Fruit fly (Drosophila melanogaster) whole organism, embryonic: ENCODE measurements around the gene Helz.

ENCODE experiments used
- CG10321 ChIP-seq: fragments of 200-800 bp; sonication (Bioruptor generic); IDR thresholded peaks from 2 replicates; pipeline ENCODE4 v1.3.6; 2022; ENCODE audit warnings: missing biosample characterization, missing genetic modification characterization
- CG10462 ChIP-seq: fragments of 200-800 bp; sonication (Bioruptor generic); optimal IDR thresholded peaks from 2 replicates; lab custom pipeline; 2016; ENCODE audit warnings: missing biosample characterization, missing genetic modification characterization
- CG11723 ChIP-seq: fragments of 200-800 bp; sonication (Bioruptor generic); optimal IDR thresholded peaks from 2 replicates; lab custom pipeline; 2017; ENCODE audit warnings: missing biosample characterization, mild to moderate bottlenecking, missing genetic modification characterization
- CG12391 ChIP-seq: fragments of 200-800 bp; sonication (Bioruptor generic); optimal IDR thresholded peaks from 3 replicates; lab custom pipeline; 2018; ENCODE audit warnings: missing biosample characterization, mild to moderate bottlenecking, missing genetic modification characterization, moderate library complexity
- CG13287 ChIP-seq: fragments of 200-800 bp; sonication (Bioruptor generic); IDR thresholded peaks from 2 replicates; pipeline ENCODE4 v1.3.6; 2022; ENCODE audit warnings: missing biosample characterization, missing genetic modification characterization; ENCODE audit not compliant: partially characterized antibody
- CG13775 ChIP-seq: fragments of 200-800 bp; sonication (Bioruptor generic); optimal IDR thresholded peaks from 3 replicates; lab custom pipeline; 2017; ENCODE audit warnings: missing biosample characterization, mild to moderate bottlenecking, missing genetic modification characterization
- CG16863 ChIP-seq: fragments of 200-800 bp; sonication (Bioruptor generic); optimal IDR thresholded peaks from 3 replicates; lab custom pipeline; 2016; ENCODE audit warnings: missing biosample characterization, missing genetic modification characterization
- CG18262 ChIP-seq: fragments of 200-800 bp; optimal IDR thresholded peaks from 3 replicates; lab custom pipeline; 2019; ENCODE audit warnings: missing biosample characterization, mild to moderate bottlenecking, missing genetic modification characterization, moderate library complexity
- CG2199 ChIP-seq: fragments of 200-800 bp; sonication (Bioruptor generic); IDR thresholded peaks from 3 replicates; pipeline ENCODE4 v1.3.6; 2022; ENCODE audit warnings: missing biosample characterization, missing genetic modification characterization
- CG2712 ChIP-seq: fragments of 200-800 bp; optimal IDR thresholded peaks from 3 replicates; lab custom pipeline; 2019; ENCODE audit warnings: missing biosample characterization, mild to moderate bottlenecking, missing genetic modification characterization, moderate library complexity
- CG31224 ChIP-seq: fragments of 200-800 bp; sonication (Bioruptor generic); IDR thresholded peaks from 2 replicates; pipeline ENCODE4 v1.3.6; 2022; ENCODE audit warnings: missing biosample characterization, missing genetic modification characterization
- CG32532 ChIP-seq: fragments of 200-800 bp; sonication (Bioruptor generic); IDR thresholded peaks from 2 replicates; pipeline ENCODE4 v1.3.6; 2022; ENCODE audit warnings: missing biosample characterization, missing genetic modification characterization
- CG43689 ChIP-seq: fragments of 200-800 bp; sonication (Bioruptor generic); IDR thresholded peaks from 2 replicates; pipeline ENCODE4 v1.3.6; 2022; ENCODE audit warnings: missing biosample characterization, missing genetic modification characterization
- CG7372 ChIP-seq: fragments of 200-800 bp; sonication (Bioruptor generic); IDR thresholded peaks from 2 replicates; pipeline ENCODE4 v1.3.6; 2022; ENCODE audit warnings: missing biosample characterization, missing genetic modification characterization
- CG9609 ChIP-seq: fragments of 200-800 bp; sonication (Bioruptor generic); optimal IDR thresholded peaks from 3 replicates; lab custom pipeline; 2016; ENCODE audit warnings: missing biosample characterization, missing genetic modification characterization
- CG9797 ChIP-seq: fragments of 200-800 bp; sonication (Bioruptor generic); optimal IDR thresholded peaks from 3 replicates; lab custom pipeline; 2018; ENCODE audit warnings: missing biosample characterization, mild to moderate bottlenecking, missing genetic modification characterization
- CG9932 ChIP-seq: fragments of 200-800 bp; sonication (Bioruptor generic); IDR thresholded peaks from 2 replicates; pipeline ENCODE4 v1.3.6; 2022; ENCODE audit warnings: missing biosample characterization, missing genetic modification characterization
- CHES-1-like ChIP-seq: fragments of 200-800 bp; sonication (Bioruptor generic); optimal IDR thresholded peaks from 2 replicates; lab custom pipeline; 2016; ENCODE audit warnings: missing biosample characterization, missing genetic modification characterization
- Dad ChIP-seq: fragments of 200-800 bp; sonication (Bioruptor generic); optimal IDR thresholded peaks from 3 replicates; lab custom pipeline; 2016; ENCODE audit warnings: missing biosample characterization, missing genetic modification characterization
- Deaf1 ChIP-seq: fragments of 200-800 bp; optimal IDR thresholded peaks from 3 replicates; lab custom pipeline; 2019; ENCODE audit warnings: missing biosample characterization, mild to moderate bottlenecking, missing genetic modification characterization, moderate library complexity
- Elba2 ChIP-seq: fragments of 200-800 bp; sonication (Bioruptor generic); optimal IDR thresholded peaks from 3 replicates; lab custom pipeline; 2016; ENCODE audit warnings: missing biosample characterization, missing genetic modification characterization
- HLH4C ChIP-seq: fragments of 200-800 bp; sonication (Bioruptor generic); IDR thresholded peaks from 3 replicates; pipeline ENCODE4 v1.3.6; 2022; ENCODE audit warnings: missing biosample characterization, missing genetic modification characterization; ENCODE audit not compliant: partially characterized antibody
- Hmr ChIP-seq: fragments of 200-800 bp; sonication (Bioruptor generic); optimal IDR thresholded peaks from 3 replicates; lab custom pipeline; 2017; ENCODE audit warnings: mild to moderate bottlenecking, missing biosample characterization, missing genetic modification reagents, missing genetic modification characterization
- Hr3 ChIP-seq: fragments of 200-800 bp; sonication (Bioruptor generic); optimal IDR thresholded peaks from 3 replicates; lab custom pipeline; 2016; ENCODE audit warnings: missing biosample characterization, missing genetic modification characterization
- Hsf ChIP-seq: fragments of 200-800 bp; sonication (Bioruptor generic); optimal IDR thresholded peaks from 3 replicates; lab custom pipeline; 2016; ENCODE audit warnings: missing biosample characterization, missing genetic modification characterization
- Jarid2 ChIP-seq: fragments of 200-800 bp; sonication (Bioruptor generic); optimal IDR thresholded peaks from 3 replicates; lab custom pipeline; 2017; ENCODE audit warnings: mild to moderate bottlenecking, missing biosample characterization, missing genetic modification reagents, missing genetic modification characterization
- PHDP ChIP-seq: fragments of 200-800 bp; sonication (Bioruptor generic); optimal IDR thresholded peaks from 3 replicates; lab custom pipeline; 2018; ENCODE audit warnings: missing biosample characterization, mild to moderate bottlenecking, missing genetic modification characterization, moderate library complexity
- Sox102F ChIP-seq: fragments of 200-800 bp; sonication (Bioruptor generic); optimal IDR thresholded peaks from 2 replicates; lab custom pipeline; 2018; ENCODE audit warnings: missing biosample characterization, mild to moderate bottlenecking, missing genetic modification characterization, moderate library complexity
- Taf1 ChIP-seq: fragments of 200-800 bp; sonication (Bioruptor generic); IDR thresholded peaks from 2 replicates; pipeline ENCODE4 v1.3.6; 2022; ENCODE audit warnings: missing biosample characterization, missing genetic modification characterization
- ase ChIP-seq: fragments of 200-800 bp; sonication (Bioruptor generic); IDR thresholded peaks from 3 replicates; pipeline ENCODE4 v1.3.6; 2022; ENCODE audit warnings: missing biosample characterization, missing genetic modification characterization
- ato ChIP-seq: fragments of 200-800 bp; sonication (Bioruptor generic); IDR thresholded peaks from 2 replicates; pipeline ENCODE4 v1.3.6; 2022; ENCODE audit warnings: missing biosample characterization, missing genetic modification characterization; ENCODE audit not compliant: partially characterized antibody
- bbx ChIP-seq: fragments of 200-800 bp; sonication (Bioruptor generic); IDR thresholded peaks from 2 replicates; pipeline ENCODE4 v1.3.6; 2022; ENCODE audit warnings: missing biosample characterization, missing genetic modification characterization; ENCODE audit not compliant: partially characterized antibody
- br ChIP-seq: fragments of >200 bp; optimal IDR thresholded peaks from 2 replicates; lab custom pipeline; 2017
- chinmo ChIP-seq: fragments of 200-800 bp; sonication (Bioruptor generic); IDR thresholded peaks from 4 replicates; pipeline ENCODE4 v1.3.6; 2022; ENCODE audit warnings: missing biosample characterization, missing genetic modification characterization; ENCODE audit not compliant: partially characterized antibody
- ci ChIP-seq: fragments of 200-800 bp; sonication (Bioruptor generic); IDR thresholded peaks from 3 replicates; pipeline ENCODE4 v1.3.6; 2022; ENCODE audit warnings: missing biosample characterization, missing genetic modification characterization
- cwo ChIP-seq: fragments of 200-800 bp; sonication (Bioruptor generic); optimal IDR thresholded peaks from 3 replicates; lab custom pipeline; 2017; ENCODE audit warnings: missing biosample characterization, missing genetic modification characterization, mild to moderate bottlenecking, moderate library complexity, missing genetic modification reagents
- dpn ChIP-seq, 2 experiments: fragments of 200-800 bp; sonication (Bioruptor generic); optimal IDR thresholded peaks; 3 replicates each; lab custom pipeline; 2016; ENCODE audit warnings: missing biosample characterization in 2 of 2, missing genetic modification characterization in 2 of 2
- dysf ChIP-seq: fragments of 200-800 bp; sonication (Bioruptor generic); IDR thresholded peaks from 3 replicates; pipeline ENCODE4 v1.3.6; 2022; ENCODE audit warnings: missing biosample characterization, missing genetic modification characterization
- jing ChIP-seq: fragments of 200-800 bp; sonication (Bioruptor generic); optimal IDR thresholded peaks from 2 replicates; lab custom pipeline; 2018; ENCODE audit warnings: missing biosample characterization, mild to moderate bottlenecking, missing genetic modification characterization
- kay ChIP-seq: fragments of 200-800 bp; sonication (Bioruptor generic); optimal IDR thresholded peaks from 2 replicates; lab custom pipeline; 2016; ENCODE audit warnings: missing biosample characterization, missing genetic modification characterization
- lmd ChIP-seq: fragments of 200-800 bp; sonication (Bioruptor generic); IDR thresholded peaks from 2 replicates; pipeline ENCODE4 v1.3.6; 2022; ENCODE audit warnings: missing biosample characterization, missing genetic modification characterization
- nom ChIP-seq: fragments of 200-800 bp; sonication (Bioruptor generic); optimal IDR thresholded peaks from 2 replicates; lab custom pipeline; 2017; ENCODE audit warnings: missing biosample characterization, missing genetic modification characterization, mild to moderate bottlenecking, moderate library complexity, missing genetic modification reagents
- org-1 ChIP-seq: fragments of 200-800 bp; sonication (Bioruptor generic); optimal IDR thresholded peaks from 2 replicates; lab custom pipeline; 2017; ENCODE audit warnings: missing biosample characterization, missing genetic modification characterization
- otp ChIP-seq: fragments of 200-800 bp; sonication (Bioruptor generic); IDR thresholded peaks from 3 replicates; pipeline ENCODE4, ENCODE4 v1.3.6; 2022; ENCODE audit warnings: missing biosample characterization, missing genetic modification characterization
- pum ChIP-seq: fragments of 200-800 bp; sonication (Bioruptor generic); optimal IDR thresholded peaks from 2 replicates; lab custom pipeline; 2016; ENCODE audit warnings: missing biosample characterization, missing genetic modification characterization
- sd ChIP-seq: fragments of 200-800 bp; sonication (Bioruptor generic); optimal IDR thresholded peaks from 3 replicates; lab custom pipeline; 2018; ENCODE audit warnings: missing biosample characterization, mild to moderate bottlenecking, missing genetic modification characterization, moderate library complexity
- sisA ChIP-seq: fragments of 200-800 bp; sonication (Bioruptor generic); IDR thresholded peaks from 2 replicates; pipeline ENCODE4 v1.3.6; 2022; ENCODE audit warnings: missing biosample characterization, missing genetic modification characterization
- sob ChIP-seq: fragments of 200-800 bp; sonication (Bioruptor generic); IDR thresholded peaks from 2 replicates; pipeline ENCODE4 v1.3.6; 2022; ENCODE audit warnings: missing biosample characterization, missing genetic modification characterization
- tup ChIP-seq: fragments of 200-800 bp; sonication (Bioruptor generic); optimal IDR thresholded peaks from 2 replicates; lab custom pipeline; 2016; ENCODE audit warnings: missing biosample characterization, mild to moderate bottlenecking, missing genetic modification characterization, moderate library complexity
- tx ChIP-seq: fragments of 200-800 bp; sonication (Bioruptor generic); optimal IDR thresholded peaks from 2 replicates; lab custom pipeline; 2016; ENCODE audit warnings: missing biosample characterization, missing genetic modification characterization

Gene Helz

dm6 chr3L:14756724-14757463, 32.8 kb upstream of the Helz start (continued):
- TF ChIP-seq org-1 (GFP tag; lab: Kevin White, UChicago): peak; percentile 84
- peak; percentile 96 for TF ChIP-seq CG32532 (GFP tag; lab: Robert Waterston, UW)
- TF ChIP-seq Dad (GFP tag; lab: Kevin White, UChicago): peak; percentile 84
- TF ChIP-seq Hmr: peak; percentile 95
- peak; percentile 90 to 92 for TF ChIP-seq dpn (GFP tag; optimal IDR thresholded peaks at IDR 0.05; lab: Kevin White, UChicago)
- TF ChIP-seq Taf1 (GFP tag; lab: Robert Waterston, UW): peak; percentile 90
- peak; percentile 93 for TF ChIP-seq CG10321
- TF ChIP-seq ci: peak; percentile 96
- peak; percentile 83 for TF ChIP-seq CG16863 (GFP tag; lab: Kevin White, UChicago)
- peak; percentile 81 for TF ChIP-seq CG12391
- TF ChIP-seq dysf (GFP tag; lab: Robert Waterston, UW): peak; percentile 93
- TF ChIP-seq Hsf (GFP tag; lab: Kevin White, UChicago): peak; percentile 91
- peak; percentile 93 for TF ChIP-seq lmd (GFP tag; lab: Robert Waterston, UW)
- no peak for TF ChIP-seq br
- peak; percentile 89 for TF ChIP-seq CG7372 (GFP tag; lab: Robert Waterston, UW)
- peak; percentile 84 for TF ChIP-seq Hr3 (GFP tag; lab: Kevin White, UChicago)
- peak; percentile 87 for TF ChIP-seq CG13775 (GFP tag; lab: Kevin White, UChicago)
- no peak for TF ChIP-seq bbx (GFP tag; lab: Robert Waterston, UW)
- peak; percentile 63 for TF ChIP-seq jing (GFP tag; lab: Kevin White, UChicago)
- TF ChIP-seq ato: no peak
- peak; percentile 90 for TF ChIP-seq Sox102F (GFP tag; lab: Kevin White, UChicago)
- TF ChIP-seq PHDP: peak; percentile 84
- TF ChIP-seq tup (GFP tag; lab: Kevin White, UChicago): peak; percentile 85
- peak; percentile 78 for TF ChIP-seq CG18262 (tag; lab: Kevin White, UChicago)
- TF ChIP-seq CG9609 (GFP tag; lab: Kevin White, UChicago): peak; percentile 95
- peak; percentile 93 for TF ChIP-seq sisA (GFP tag; lab: Robert Waterston, UW)
- peak; percentile 81 for TF ChIP-seq Jarid2 (GFP tag; lab: Kevin White, UChicago)
- TF ChIP-seq Elba2: peak; percentile 12
- peak; percentile 85 for TF ChIP-seq CG31224 (GFP tag; lab: Robert Waterston, UW)
- TF ChIP-seq CG2199 (GFP tag; lab: Robert Waterston, UW): peak; percentile 38; the same call in 1 of the 3 replicates
- TF ChIP-seq CG2712: peak; percentile 80
- no peak for TF ChIP-seq chinmo (GFP tag; lab: Robert Waterston, UW)
- TF ChIP-seq tx (GFP tag; lab: Kevin White, UChicago): peak; percentile 89
- TF ChIP-seq ase (GFP tag; lab: Robert Waterston, UW): peak; percentile 93
- no peak for TF ChIP-seq sd (tag; lab: Kevin White, UChicago)
- TF ChIP-seq pum: peak; percentile 89
- peak; percentile 78 for TF ChIP-seq CG10462 (GFP tag; lab: Kevin White, UChicago)
- TF ChIP-seq CG9797 (GFP tag; lab: Kevin White, UChicago): no peak
- peak; percentile 55 for TF ChIP-seq nom (GFP tag; lab: Kevin White, UChicago)
- peak; percentile 85 for TF ChIP-seq CG43689 (GFP tag; lab: Robert Waterston, UW)
- TF ChIP-seq CG11723 (GFP tag; lab: Kevin White, UChicago): peak; percentile 82
- TF ChIP-seq Deaf1 (tag; lab: Kevin White, UChicago): peak; percentile 37
- TF ChIP-seq CG13287 (GFP tag; lab: Robert Waterston, UW): 0 out of 2 replicates have a peak, but pooled peaks have one; percentile 6
- TF ChIP-seq CHES-1-like (GFP tag; lab: Kevin White, UChicago): peak; percentile 94
- TF ChIP-seq HLH4C (GFP tag; lab: Robert Waterston, UW): no peak
- peak; percentile 86 for TF ChIP-seq otp (GFP tag; lab: Robert Waterston, UW)
- peak; percentile 95 for TF ChIP-seq CG9932 (GFP tag; lab: Robert Waterston, UW)
- TF ChIP-seq cwo (GFP tag; lab: Kevin White, UChicago): peak; percentile 79
- TF ChIP-seq kay (GFP tag; lab: Kevin White, UChicago): peak; percentile 69
- TF ChIP-seq sob (GFP tag; lab: Robert Waterston, UW): peak; percentile 90
